Fruit fly (Drosophila melanogaster): ENCODE data around the gene mfrn.

The mfrn gene

DNA sequence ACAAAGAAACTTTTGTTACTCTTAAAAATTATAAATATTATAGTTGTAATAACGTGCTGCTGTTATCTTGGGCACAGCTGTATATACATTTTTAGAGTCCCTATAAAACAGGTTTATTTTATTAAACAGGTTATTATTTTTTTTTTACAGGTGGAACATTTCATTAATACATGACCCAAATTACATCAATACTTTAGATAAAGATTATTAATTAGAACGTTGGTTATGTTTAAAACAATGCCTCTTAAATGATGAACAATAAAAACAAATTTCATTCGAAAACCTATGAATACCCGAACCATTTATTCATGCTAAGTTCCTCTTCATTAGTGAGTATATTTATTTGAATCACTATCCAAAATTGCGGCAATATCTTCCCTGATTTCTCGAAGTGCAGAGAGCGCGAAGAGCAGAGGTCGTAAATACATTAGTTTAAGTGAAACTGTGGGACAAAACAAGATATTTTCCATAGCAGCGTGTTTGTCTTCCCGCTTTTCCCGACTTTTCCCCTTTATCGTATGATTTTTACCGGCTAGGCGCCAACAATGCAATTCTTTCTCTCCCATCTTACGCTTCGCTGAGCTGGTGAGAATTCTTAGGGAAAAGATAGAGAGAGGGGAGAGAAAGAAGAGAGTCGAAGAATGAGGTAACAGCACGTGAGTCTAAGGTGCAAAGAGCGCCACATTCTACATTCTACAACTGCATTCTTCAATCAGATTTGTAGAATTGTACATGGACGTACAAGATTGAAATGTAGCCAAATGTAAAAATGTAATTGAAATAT is 41.0 kb upstream of the mfrn start (continued):
- TF ChIP-seq prd (optimal IDR thresholded peaks at IDR 0.05) (no peak), prd (GFP tag; IDR thresholded peaks at IDR 0.05) (peak; percentile 53; the same call in 2 of the 3 replicates), BtbVII (GFP tag; optimal IDR thresholded peaks at IDR 0.05) (no peak), CG10274 (GFP tag; optimal IDR thresholded peaks at IDR 0.05) (no peak), GATAe (GFP tag; conservative IDR thresholded peaks at IDR 0.05) (no peak), Side (GFP tag; optimal IDR thresholded peaks at IDR 0.05) (peak; percentile 6), Meics (GFP tag; optimal IDR thresholded peaks at IDR 0.05) (peak; percentile 51), CG9437 (GFP tag; optimal IDR thresholded peaks at IDR 0.05) (peak; percentile 65), Gug (GFP tag; IDR thresholded peaks at IDR 0.05) (peak; percentile 69; the same call in 3 of the 4 replicates), mirr (GFP tag; optimal IDR thresholded peaks at IDR 0.05) (no peak), vvl (GFP tag; IDR thresholded peaks at IDR 0.05) (peak; percentile 72), E2f1 (GFP tag; IDR thresholded peaks at IDR 0.05) (no peak), HHEX (GFP tag; optimal IDR thresholded peaks at IDR 0.05) (peak; percentile 35), sqz (GFP tag; optimal IDR thresholded peaks at IDR 0.05) (no peak), CG9817 (tag; optimal IDR thresholded peaks at IDR 0.05) (peak; percentile 13), crp (GFP tag; optimal IDR thresholded peaks at IDR 0.05) (no peak), CG12391 (tag; optimal IDR thresholded peaks at IDR 0.05) (peak; percentile 20), her (GFP tag; optimal IDR thresholded peaks at IDR 0.05) (no peak), CG14050 (GFP tag; IDR thresholded peaks at IDR 0.05) (peak; percentile 24; the same call in 1 of the 3 replicates), tap (tag; optimal IDR thresholded peaks at IDR 0.05) (no peak), CG6272 (GFP tag; IDR thresholded peaks at IDR 0.05) (peak; percentile 35; the same call in 1 of the 2 replicates), CG2712 (tag; optimal IDR thresholded peaks at IDR 0.05) (peak; percentile 17), CG8944 (GFP tag; optimal IDR thresholded peaks at IDR 0.05) (peak; percentile 36), CG8359 (GFP tag; optimal IDR thresholded peaks at IDR 0.05; ENCODE audit: borderline replicate concordance) (no peak), CG30431 (GFP tag; optimal IDR thresholded peaks at IDR 0.05) (peak; percentile 40), Ptx1 (GFP tag; IDR thresholded peaks at IDR 0.05) (peak; percentile 54; the same call in 1 of the 2 replicates), CG11695 (GFP tag; IDR thresholded peaks at IDR 0.05) (no peak), CG16815 (GFP tag; optimal IDR thresholded peaks at IDR 0.05) (peak; percentile 31), Adf1 (GFP tag; IDR thresholded peaks at IDR 0.05) (no peak), CG4730 (GFP tag; IDR thresholded peaks at IDR 0.05) (peak; percentile 48), CG18262 (tag; optimal IDR thresholded peaks at IDR 0.05) (peak; percentile 58), sd (tag; optimal IDR thresholded peaks at IDR 0.05) (peak; percentile 49), CG31365 (tag; optimal IDR thresholded peaks at IDR 0.05) (no peak), CG12659 (GFP tag; optimal IDR thresholded peaks at IDR 0.05) (peak; percentile 27), gsb (GFP tag; IDR thresholded peaks at IDR 0.05) (0 out of 2 replicates have a peak, but pooled peaks have one; percentile 37), CG11504 (tag; optimal IDR thresholded peaks at IDR 0.05) (peak; percentile 54), Oli (tag; optimal IDR thresholded peaks at IDR 0.05) (peak; percentile 27), CG30403 (GFP tag; optimal IDR thresholded peaks at IDR 0.05) (peak; percentile 69), CG12236 (GFP tag; optimal IDR thresholded peaks at IDR 0.05) (no peak), odd (GFP tag; optimal IDR thresholded peaks at IDR 0.05) (no peak), MTF-1 (GFP tag; optimal IDR thresholded peaks at IDR 0.05; ENCODE audit: borderline replicate concordance) (no peak), ranshi (GFP tag; IDR thresholded peaks at IDR 0.05) (peak; percentile 11; the same call in 1 of the 2 replicates), Bgb (GFP tag; IDR thresholded peaks at IDR 0.05; ENCODE audit: partially characterized antibody) (peak; percentile 34; the same call in 1 of the 2 replicates), CG8388 (GFP tag; optimal IDR thresholded peaks at IDR 0.05) (peak; percentile 29), ken (GFP tag; IDR thresholded peaks at IDR 0.05) (peak; percentile 59; the same call in 1 of the 3 replicates), HLH3B (GFP tag; IDR thresholded peaks at IDR 0.05) (peak; percentile 69), fd96Cb (tag; optimal IDR thresholded peaks at IDR 0.05) (peak; percentile 31), Chrac-16 (GFP tag; optimal IDR thresholded peaks at IDR 0.05) (peak; percentile 12), CG31441 (GFP tag; IDR thresholded peaks at IDR 0.05) (peak; percentile 31; the same call in 1 of the 2 replicates)

All from whole organism, embryonic.